Fruit fly (Drosophila melanogaster) whole organism, embryonic: ENCODE measurements around the gene CG33287.
A peak's percentile ranks its signal among the peaks of the same experiment; 100 is the strongest.

Experiments
- CG10366 ChIP-seq: fragments of 200-800 bp; sonication (Bioruptor generic); IDR thresholded peaks from 2 replicates; pipeline ENCODE4 v1.3.6; 2022; ENCODE audit warnings: missing biosample characterization, missing genetic modification characterization
- CG11723 ChIP-seq: fragments of 200-800 bp; sonication (Bioruptor generic); optimal IDR thresholded peaks from 2 replicates; lab custom pipeline; 2017; ENCODE audit warnings: missing biosample characterization, mild to moderate bottlenecking, missing genetic modification characterization
- CG12299 ChIP-seq: fragments of 200-800 bp; sonication (Bioruptor generic); optimal IDR thresholded peaks from 2 replicates; lab custom pipeline; 2018; ENCODE audit warnings: missing biosample characterization, mild to moderate bottlenecking, missing genetic modification characterization
- CG1233 ChIP-seq: fragments of 200-800 bp; sonication (Bioruptor generic); optimal IDR thresholded peaks from 4 replicates; lab custom pipeline; 2018; ENCODE audit warnings: missing biosample characterization, mild to moderate bottlenecking, missing genetic modification characterization
- CG14667 ChIP-seq: fragments of 200-800 bp; sonication (Bioruptor generic); IDR thresholded peaks from 2 replicates; pipeline ENCODE4 v1.3.6; 2022; ENCODE audit warnings: missing biosample characterization, missing genetic modification characterization
- CG1529 ChIP-seq: fragments of 200-800 bp; sonication (Bioruptor generic); optimal IDR thresholded peaks from 3 replicates; lab custom pipeline; 2018; ENCODE audit warnings: missing biosample characterization, missing genetic modification characterization
- CG1603 ChIP-seq: fragments of 200-800 bp; sonication (Bioruptor generic); optimal IDR thresholded peaks from 2 replicates; lab custom pipeline; 2019; ENCODE audit warnings: missing biosample characterization, mild to moderate bottlenecking, missing genetic modification characterization, moderate library complexity
- CG16815 ChIP-seq: fragments of 200-800 bp; sonication (Bioruptor generic); optimal IDR thresholded peaks from 3 replicates; lab custom pipeline; 2017; ENCODE audit warnings: missing biosample characterization, mild to moderate bottlenecking, missing genetic modification characterization
- CG17186 ChIP-seq: fragments of 200-800 bp; sonication (Bioruptor generic); optimal IDR thresholded peaks from 3 replicates; lab custom pipeline; 2017; ENCODE audit warnings: missing biosample characterization, missing genetic modification reagents, missing genetic modification characterization
- CG33557 ChIP-seq: fragments of 200-800 bp; sonication (Bioruptor generic); optimal IDR thresholded peaks from 2 replicates; lab custom pipeline; 2019; ENCODE audit warnings: missing biosample characterization, mild to moderate bottlenecking, missing genetic modification characterization, moderate library complexity
- CG3847 ChIP-seq: fragments of 200-800 bp; sonication (Bioruptor generic); IDR thresholded peaks from 2 replicates; pipeline ENCODE4 v1.3.6; 2022; ENCODE audit warnings: missing biosample characterization, missing genetic modification characterization
- CG4820 ChIP-seq: fragments of 200-800 bp; sonication (Bioruptor generic); optimal IDR thresholded peaks from 3 replicates; lab custom pipeline; 2016; ENCODE audit warnings: missing biosample characterization, missing genetic modification characterization
- CG5245 ChIP-seq: fragments of 200-800 bp; sonication (Bioruptor generic); optimal IDR thresholded peaks from 3 replicates; lab custom pipeline; 2016; ENCODE audit warnings: missing biosample characterization, missing genetic modification characterization
- CG6683 ChIP-seq: fragments of 200-800 bp; sonication (Bioruptor generic); optimal IDR thresholded peaks from 2 replicates; lab custom pipeline; 2017; ENCODE audit warnings: missing biosample characterization, mild to moderate bottlenecking, missing genetic modification characterization, missing genetic modification reagents
- CG6689 ChIP-seq: fragments of 200-800 bp; sonication (Bioruptor generic); IDR thresholded peaks from 2 replicates; pipeline ENCODE4 v1.3.6; 2022; ENCODE audit warnings: missing biosample characterization, missing genetic modification characterization
- CG7963 ChIP-seq: fragments of 200-800 bp; sonication (Bioruptor generic); IDR thresholded peaks from 3 replicates; pipeline ENCODE4 v1.3.6; 2022; ENCODE audit warnings: missing biosample characterization, missing genetic modification characterization; ENCODE audit not compliant: partially characterized antibody
- CG9437 ChIP-seq: fragments of 200-800 bp; sonication (Bioruptor generic); optimal IDR thresholded peaks from 2 replicates; lab custom pipeline; 2018; ENCODE audit warnings: missing biosample characterization, mild to moderate bottlenecking, missing genetic modification characterization
- Chrac-16 ChIP-seq: fragments of 200-800 bp; sonication (Bioruptor generic); optimal IDR thresholded peaks from 3 replicates; lab custom pipeline; 2016; ENCODE audit warnings: missing biosample characterization, missing genetic modification characterization
- D19A ChIP-seq: fragments of 200-800 bp; optimal IDR thresholded peaks from 3 replicates; lab custom pipeline; 2019; ENCODE audit warnings: missing biosample characterization, mild to moderate bottlenecking, missing genetic modification characterization, moderate library complexity
- Dad ChIP-seq: fragments of 200-800 bp; sonication (Bioruptor generic); optimal IDR thresholded peaks from 3 replicates; lab custom pipeline; 2016; ENCODE audit warnings: missing biosample characterization, missing genetic modification characterization
- E2f1 ChIP-seq: fragments of 200-800 bp; sonication (Bioruptor generic); IDR thresholded peaks from 2 replicates; pipeline ENCODE4 v1.3.6; 2022; ENCODE audit warnings: missing biosample characterization, missing genetic modification characterization
- Eip74EF ChIP-seq, 2 experiments: fragments of 200-800 bp in 1 of 2; fragments of >200 bp in 1 of 2; sonication (Bioruptor generic) in 1 of 2; optimal IDR thresholded peaks; 2 replicates each; lab custom pipeline; 2017 to 2019; ENCODE audit warnings: missing biosample characterization in 2 of 2, missing genetic modification characterization in 2 of 2, mild to moderate bottlenecking in 1 of 2, moderate library complexity in 1 of 2
- Elba2 ChIP-seq: fragments of 200-800 bp; sonication (Bioruptor generic); optimal IDR thresholded peaks from 3 replicates; lab custom pipeline; 2016; ENCODE audit warnings: missing biosample characterization, missing genetic modification characterization
- HmgD ChIP-seq: fragments of 200-800 bp; sonication (Bioruptor generic); optimal IDR thresholded peaks from 3 replicates; lab custom pipeline; 2016; ENCODE audit warnings: missing biosample characterization, missing genetic modification characterization
- Hr3 ChIP-seq: fragments of 200-800 bp; sonication (Bioruptor generic); optimal IDR thresholded peaks from 3 replicates; lab custom pipeline; 2016; ENCODE audit warnings: missing biosample characterization, missing genetic modification characterization
- MBD-R2 ChIP-seq: fragments of 200-800 bp; sonication (Bioruptor generic); IDR thresholded peaks from 2 replicates; pipeline ENCODE4 v1.3.6; 2022; ENCODE audit warnings: missing biosample characterization, missing genetic modification characterization
- Max ChIP-seq: fragments of 200-800 bp; sonication (Bioruptor generic); optimal IDR thresholded peaks from 2 replicates; lab custom pipeline; 2016; ENCODE audit warnings: missing biosample characterization, mild to moderate bottlenecking, missing genetic modification characterization
- Sox100B ChIP-seq: fragments of 200-800 bp; sonication (Bioruptor generic); optimal IDR thresholded peaks from 3 replicates; lab custom pipeline; 2018; ENCODE audit warnings: missing biosample characterization, mild to moderate bottlenecking, missing genetic modification characterization
- Sox102F ChIP-seq: fragments of 200-800 bp; sonication (Bioruptor generic); optimal IDR thresholded peaks from 2 replicates; lab custom pipeline; 2018; ENCODE audit warnings: missing biosample characterization, mild to moderate bottlenecking, missing genetic modification characterization, moderate library complexity
- TFAM ChIP-seq: fragments of 200-800 bp; sonication (Bioruptor generic); optimal IDR thresholded peaks from 2 replicates; lab custom pipeline; 2017; ENCODE audit warnings: missing biosample characterization, missing genetic modification characterization, inconsistent platforms
- Xrp1 ChIP-seq: fragments of 200-800 bp; sonication (Bioruptor generic); IDR thresholded peaks from 2 replicates; pipeline ENCODE4 v1.3.6; 2022; ENCODE audit warnings: missing biosample characterization, missing genetic modification characterization
- bcd ChIP-seq: fragments of 200-800 bp; sonication (Bioruptor generic); optimal IDR thresholded peaks from 2 replicates; lab custom pipeline; 2017; ENCODE audit warnings: missing biosample characterization, mild to moderate bottlenecking, missing genetic modification characterization
- bigmax ChIP-seq: fragments of 200-800 bp; sonication (Bioruptor generic); optimal IDR thresholded peaks from 2 replicates; lab custom pipeline; 2018; ENCODE audit warnings: missing biosample characterization, mild to moderate bottlenecking, missing genetic modification characterization
- cg ChIP-seq: fragments of 200-800 bp; sonication (Bioruptor generic); optimal IDR thresholded peaks from 3 replicates; lab custom pipeline; 2019; ENCODE audit warnings: missing biosample characterization, mild to moderate bottlenecking, missing genetic modification characterization, moderate library complexity
- crp ChIP-seq, 2 experiments: fragments of 200-800 bp; sonication (Bioruptor generic); optimal IDR thresholded peaks; 2 replicates in 1 of 2; 3 replicates in 1 of 2; lab custom pipeline; 2017; ENCODE audit warnings: missing biosample characterization in 2 of 2, missing genetic modification characterization in 2 of 2, mild to moderate bottlenecking in 1 of 2, moderate library complexity in 1 of 2
- danr ChIP-seq: fragments of 200-800 bp; sonication (Bioruptor generic); IDR thresholded peaks from 2 replicates; pipeline ENCODE4 v1.3.6; 2022; ENCODE audit warnings: missing biosample characterization, missing genetic modification characterization
- dimm ChIP-seq: fragments of 200-800 bp; sonication (Bioruptor generic); IDR thresholded peaks from 2 replicates; pipeline ENCODE4 v1.3.6; 2022; ENCODE audit warnings: missing biosample characterization, missing genetic modification characterization
- dpn ChIP-seq, 2 experiments: fragments of 200-800 bp; sonication (Bioruptor generic); optimal IDR thresholded peaks; 3 replicates each; lab custom pipeline; 2016; ENCODE audit warnings: missing biosample characterization in 2 of 2, missing genetic modification characterization in 2 of 2
- dysf ChIP-seq: fragments of 200-800 bp; sonication (Bioruptor generic); IDR thresholded peaks from 3 replicates; pipeline ENCODE4 v1.3.6; 2022; ENCODE audit warnings: missing biosample characterization, missing genetic modification characterization
- eyg ChIP-seq: fragments of 200-800 bp; sonication (Bioruptor generic); optimal IDR thresholded peaks from 3 replicates; lab custom pipeline; 2016; ENCODE audit warnings: missing biosample characterization, missing genetic modification characterization
- gsb ChIP-seq: fragments of 200-800 bp; sonication (Bioruptor generic); IDR thresholded peaks from 2 replicates; pipeline ENCODE4 v1.3.6; 2022; ENCODE audit warnings: missing biosample characterization, missing genetic modification characterization
- ken ChIP-seq: fragments of 200-800 bp; sonication (Bioruptor generic); IDR thresholded peaks from 3 replicates; pipeline ENCODE4 v1.3.6; 2022; ENCODE audit warnings: missing biosample characterization, missing genetic modification characterization
- mld ChIP-seq: fragments of 200-800 bp; sonication (Bioruptor generic); IDR thresholded peaks from 3 replicates; pipeline ENCODE4 v1.3.6; 2022; ENCODE audit warnings: missing biosample characterization, missing genetic modification characterization; ENCODE audit not compliant: partially characterized antibody
- pan ChIP-seq, 4 experiments: fragments of >200 bp in 3 of 4; fragments of 200-800 bp in 1 of 4; sonication (Bioruptor generic) in 1 of 4; optimal IDR thresholded peaks in 3 of 4; IDR thresholded peaks in 1 of 4; 2 replicates each; pipeline versions ENCODE4 v1.3.6 to Lab custom; 2017 to 2022; ENCODE audit warnings: missing biosample characterization in 2 of 4, missing genetic modification characterization in 2 of 4, mixed read lengths in 1 of 4
- psq ChIP-seq: fragments of 200-800 bp; sonication (Bioruptor generic); optimal IDR thresholded peaks from 2 replicates; lab custom pipeline; 2017; ENCODE audit warnings: missing biosample characterization, missing genetic modification characterization
- tin ChIP-seq: fragments of 200-800 bp; sonication (Bioruptor generic); optimal IDR thresholded peaks from 3 replicates; lab custom pipeline; 2016; ENCODE audit warnings: missing biosample characterization, missing genetic modification characterization
- toy ChIP-seq: fragments of 200-800 bp; sonication (Bioruptor generic); IDR thresholded peaks from 2 replicates; pipeline ENCODE4 v1.3.6; 2022; ENCODE audit warnings: missing biosample characterization, missing genetic modification characterization
- ttk ChIP-seq: fragments of 200-800 bp; sonication (Bioruptor generic); IDR thresholded peaks from 2 replicates; pipeline ENCODE4 v2.1.2; 2022; ENCODE audit warnings: missing biosample characterization, missing genetic modification characterization
- vvl ChIP-seq: fragments of 200-800 bp; sonication (Bioruptor generic); IDR thresholded peaks from 2 replicates; pipeline ENCODE4 v1.3.6; 2022; ENCODE audit warnings: missing biosample characterization, missing genetic modification characterization
- zfh1 ChIP-seq: fragments of 200-800 bp; sonication (Bioruptor generic); IDR thresholded peaks from 3 replicates; pipeline ENCODE4 v1.3.6; 2022; ENCODE audit warnings: missing biosample characterization, missing genetic modification characterization

Gene CG33287

dm6 chr3L:20923030-20923591, 47.4 kb downstream of the CG33287 start (continued):
- no peak for TF ChIP-seq CG9437
- TF ChIP-seq CG6683 (GFP tag; lab: Kevin White, UChicago), result no peak
- TF ChIP-seq HmgD, result no peak
- no peak for TF ChIP-seq Max
- no peak for TF ChIP-seq CG3847 (GFP tag; lab: Robert Waterston, UW)
- no peak for TF ChIP-seq CG11723 (GFP tag; lab: Kevin White, UChicago)
- TF ChIP-seq Xrp1, result peak; percentile 81
- no peak for TF ChIP-seq ken
- TF ChIP-seq CG6689 (GFP tag; lab: Robert Waterston, UW), result peak; percentile 58
- no peak for TF ChIP-seq CG1233 (GFP tag; lab: Kevin White, UChicago)
- TF ChIP-seq dysf, result peak; percentile 29; the same call in 1 of the 3 replicates
- TF ChIP-seq CG16815 (GFP tag; lab: Kevin White, UChicago), result peak; percentile 46
- TF ChIP-seq psq (GFP tag; lab: Kevin White, UChicago), result no peak
- no peak for TF ChIP-seq CG10366 (GFP tag; lab: Robert Waterston, UW)
- no peak for TF ChIP-seq E2f1
- no peak for TF ChIP-seq eyg
- TF ChIP-seq crp (GFP tag; optimal IDR thresholded peaks at IDR 0.05; lab: Kevin White, UChicago), result no peak
- peak; percentile 50 for TF ChIP-seq tin (GFP tag; lab: Kevin White, UChicago)
- no peak for TF ChIP-seq bigmax
- no peak for TF ChIP-seq Elba2 (GFP tag; lab: Kevin White, UChicago)
- no peak for TF ChIP-seq gsb (GFP tag; lab: Robert Waterston, UW)
- TF ChIP-seq CG17186 (GFP tag; lab: Kevin White, UChicago), result no peak
- TF ChIP-seq Hr3, result peak; percentile 34
- TF ChIP-seq zfh1, result peak; percentile 79; the same call in 2 of the 3 replicates
- TF ChIP-seq CG1603 (tag; lab: Kevin White, UChicago), result peak; percentile 55
- TF ChIP-seq dimm, result 0 out of 2 replicates have a peak, but pooled peaks have one; percentile 7
- TF ChIP-seq ttk (GFP tag; lab: Robert Waterston, UW), result no peak
- peak in 1 of 2 experiments; percentile 23 for TF ChIP-seq dpn (GFP tag; optimal IDR thresholded peaks at IDR 0.05; lab: Kevin White, UChicago)
- TF ChIP-seq TFAM, result no peak
- TF ChIP-seq cg (GFP tag; lab: Kevin White, UChicago), result no peak
- no peak for TF ChIP-seq mld (GFP tag; lab: Robert Waterston, UW)
- TF ChIP-seq Dad (GFP tag; lab: Kevin White, UChicago), result peak; percentile 7
- TF ChIP-seq danr (GFP tag; lab: Robert Waterston, UW), result no peak
- TF ChIP-seq Sox102F (GFP tag; lab: Kevin White, UChicago), result peak; percentile 71
- TF ChIP-seq CG7963 (GFP tag; lab: Robert Waterston, UW), result no peak
- TF ChIP-seq vvl (GFP tag; lab: Robert Waterston, UW), result peak; percentile 51; the same call in 1 of the 2 replicates
- TF ChIP-seq Eip74EF (GFP tag; optimal IDR thresholded peaks at IDR 0.05; lab: Kevin White, UChicago), result no peak
- TF ChIP-seq CG12299, result no peak
- TF ChIP-seq Sox100B (GFP tag; lab: Kevin White, UChicago), result peak; percentile 23
- TF ChIP-seq CG5245 (GFP tag; lab: Kevin White, UChicago), result peak; percentile 28
- TF ChIP-seq CG1529 (GFP tag; lab: Kevin White, UChicago), result peak; percentile 38
- TF ChIP-seq bcd (GFP tag; lab: Kevin White, UChicago), result peak; percentile 11
- peak; percentile 15; the same call in 1 of the 2 replicates for TF ChIP-seq CG14667 (GFP tag; lab: Robert Waterston, UW)
- peak; percentile 5 for TF ChIP-seq CG33557 (GFP tag; lab: Kevin White, UChicago)
- TF ChIP-seq MBD-R2 (GFP tag; lab: Robert Waterston, UW), result no peak
- TF ChIP-seq CG4820 (GFP tag; lab: Kevin White, UChicago), result peak; percentile 49
- peak in 1 of 2 experiments; percentile 34 for TF ChIP-seq pan (optimal IDR thresholded peaks at IDR 0.05; lab: Kevin White, UChicago)
- peak in 1 of 2 experiments; percentile 53 for TF ChIP-seq pan (GFP tag; optimal IDR thresholded peaks at IDR 0.05 in 1 of 2, IDR thresholded peaks at IDR 0.05 in 1 of 2)
- no peak for TF ChIP-seq toy (GFP tag; lab: Robert Waterston, UW)
- TF ChIP-seq D19A (tag; lab: Kevin White, UChicago), result peak; percentile 61
- TF ChIP-seq Chrac-16 (GFP tag; lab: Kevin White, UChicago), result peak; percentile 61
